Fruit fly (Drosophila melanogaster): ENCODE results near the gene colt.

colt gene

dm6 chr2L:2759654-2760053 lies 10.2 kb downstream of the colt start, which contains the start of the genes HemK2, Snapin and Tnpo-SR (continued):
- TF ChIP-seq peb (GFP tag; IDR thresholded peaks at IDR 0.05): peak; percentile 91
- peak; percentile 82 for TF ChIP-seq Sin3A (optimal IDR thresholded peaks at IDR 0.05)
- TF ChIP-seq Dad (GFP tag; optimal IDR thresholded peaks at IDR 0.05): peak; percentile 82
- peak; percentile 95 for TF ChIP-seq Aef1 (GFP tag; IDR thresholded peaks at IDR 0.05)
- TF ChIP-seq org-1 (GFP tag; optimal IDR thresholded peaks at IDR 0.05): peak; percentile 55
- peak; percentile 72; the same call in 1 of the 2 replicates for TF ChIP-seq sim (GFP tag; IDR thresholded peaks at IDR 0.05)
- peak; percentile 80 for TF ChIP-seq tup (GFP tag; optimal IDR thresholded peaks at IDR 0.05)
- peak; percentile 91 for TF ChIP-seq CG14014 (GFP tag; IDR thresholded peaks at IDR 0.05)
- TF ChIP-seq CG10979 (tag; optimal IDR thresholded peaks at IDR 0.05): peak; percentile 85
- TF ChIP-seq Ptx1 (GFP tag; IDR thresholded peaks at IDR 0.05): peak; percentile 96
- peak; percentile 89 for TF ChIP-seq CG33213 (GFP tag; optimal IDR thresholded peaks at IDR 0.05)
- peak; percentile 68 for TF ChIP-seq Sry-β (GFP tag; optimal IDR thresholded peaks at IDR 0.05)
- peak; percentile 94 for TF ChIP-seq ci (GFP tag; IDR thresholded peaks at IDR 0.05)
- TF ChIP-seq NC2α (GFP tag; optimal IDR thresholded peaks at IDR 0.05): no peak
- peak; percentile 91 for TF ChIP-seq caup (GFP tag; optimal IDR thresholded peaks at IDR 0.05; ENCODE audit: severe bottlenecking)
- peak; percentile 92 for TF ChIP-seq CG7839 (tag; optimal IDR thresholded peaks at IDR 0.05)
- peak; percentile 82 for TF ChIP-seq CG2202 (tag; optimal IDR thresholded peaks at IDR 0.05)
- TF ChIP-seq row (GFP tag; IDR thresholded peaks at IDR 0.05): peak; percentile 98
- peak; percentile 96 for TF ChIP-seq CG13894 (tag; optimal IDR thresholded peaks at IDR 0.05)
- peak; percentile 91 for TF ChIP-seq wdn (GFP tag; IDR thresholded peaks at IDR 0.05)
- peak; percentile 95 for TF ChIP-seq Xrp1 (GFP tag; IDR thresholded peaks at IDR 0.05)
- peak; percentile 56 for TF ChIP-seq CG5180 (GFP tag; optimal IDR thresholded peaks at IDR 0.05)
- peak; percentile 80 for TF ChIP-seq ewg (GFP tag; optimal IDR thresholded peaks at IDR 0.05)
- TF ChIP-seq CG6654 (GFP tag; optimal IDR thresholded peaks at IDR 0.05): peak; percentile 36
- no peak for TF ChIP-seq Hr78 (GFP tag; optimal IDR thresholded peaks at IDR 0.05)
- peak; percentile 88 for TF ChIP-seq bbx (GFP tag; IDR thresholded peaks at IDR 0.05; ENCODE audit: partially characterized antibody)
- peak; percentile 82 for TF ChIP-seq CG10462 (GFP tag; optimal IDR thresholded peaks at IDR 0.05)
- no peak for TF ChIP-seq CG14965 (GFP tag; optimal IDR thresholded peaks at IDR 0.05; ENCODE audit: borderline replicate concordance)
- peak; percentile 83 for TF ChIP-seq Camta (GFP tag; optimal IDR thresholded peaks at IDR 0.05)
- TF ChIP-seq croc (GFP tag; conservative IDR thresholded peaks at IDR 0.05): peak; percentile 91
- TF ChIP-seq Asciz (GFP tag; optimal IDR thresholded peaks at IDR 0.05): peak; percentile 72
- peak; percentile 92 for TF ChIP-seq vfl (GFP tag; optimal IDR thresholded peaks at IDR 0.05)
- TF ChIP-seq B-H2 (GFP tag; optimal IDR thresholded peaks at IDR 0.05): peak; percentile 95
- peak; percentile 97 for TF ChIP-seq hbn (GFP tag; IDR thresholded peaks at IDR 0.05; ENCODE audit: partially characterized antibody)
- TF ChIP-seq CG4730 (GFP tag; IDR thresholded peaks at IDR 0.05): peak; percentile 90
- peak; percentile 91 for TF ChIP-seq Fer2 (tag; optimal IDR thresholded peaks at IDR 0.05)
- peak; percentile 96 for TF ChIP-seq CG3847 (GFP tag; IDR thresholded peaks at IDR 0.05)
- TF ChIP-seq ken (GFP tag; IDR thresholded peaks at IDR 0.05): peak; percentile 96
- peak; percentile 95 for TF ChIP-seq lilli (GFP tag; optimal IDR thresholded peaks at IDR 0.05)
- TF ChIP-seq Bteb2 (GFP tag; optimal IDR thresholded peaks at IDR 0.05): peak; percentile 83
- TF ChIP-seq Atf-2 (GFP tag; optimal IDR thresholded peaks at IDR 0.05): peak; percentile 67
- no peak for TF ChIP-seq gfzf (GFP tag; optimal IDR thresholded peaks at IDR 0.05)
- TF ChIP-seq corto (GFP tag; optimal IDR thresholded peaks at IDR 0.05): peak; percentile 87
- peak; percentile 82 for TF ChIP-seq CG4328 (GFP tag; optimal IDR thresholded peaks at IDR 0.05)
- peak; percentile 88 for TF ChIP-seq dmrt99B (tag; optimal IDR thresholded peaks at IDR 0.05)
- peak; percentile 91 for TF ChIP-seq CG17359 (tag; optimal IDR thresholded peaks at IDR 0.05)
- peak; percentile 93 for TF ChIP-seq CG2678 (tag; optimal IDR thresholded peaks at IDR 0.05)
- TF ChIP-seq CG12744 (GFP tag; optimal IDR thresholded peaks at IDR 0.05): peak; percentile 87
- peak; percentile 65 for TF ChIP-seq CG11696 (GFP tag; IDR thresholded peaks at IDR 0.05)
- peak; percentile 47; the same call in 1 of the 2 replicates for TF ChIP-seq ham (GFP tag; IDR thresholded peaks at IDR 0.05)
- peak; percentile 91 for TF ChIP-seq CG12104 (GFP tag; optimal IDR thresholded peaks at IDR 0.05)
